Fruit fly (Drosophila melanogaster) whole organism, embryonic: ENCODE results near the gene cbt.

Experiments used
- Adf1 ChIP-seq: fragments of 200-800 bp; sonication (Bioruptor generic); IDR thresholded peaks from 2 replicates; pipeline ENCODE4 v1.3.6; 2022; ENCODE audit warnings: missing biosample characterization, missing genetic modification characterization
- Aef1 ChIP-seq: fragments of 200-800 bp; sonication (Bioruptor generic); IDR thresholded peaks from 3 replicates; pipeline ENCODE4 v1.3.6; 2022; ENCODE audit warnings: missing biosample characterization, missing genetic modification characterization
- CG15479 ChIP-seq: fragments of 200-800 bp; sonication (Bioruptor generic); optimal IDR thresholded peaks from 3 replicates; lab custom pipeline; 2019; ENCODE audit warnings: missing biosample characterization, mild to moderate bottlenecking, missing genetic modification characterization, moderate library complexity
- CG17328 ChIP-seq: fragments of 200-800 bp; sonication (Bioruptor generic); IDR thresholded peaks from 2 replicates; pipeline ENCODE4 v1.3.6; 2022; ENCODE audit warnings: missing biosample characterization, missing genetic modification characterization
- CG17361 ChIP-seq: fragments of 200-800 bp; sonication (Bioruptor generic); IDR thresholded peaks from 3 replicates; pipeline ENCODE4 v1.3.6; 2022; ENCODE audit warnings: missing biosample characterization, missing genetic modification characterization
- CG18599 ChIP-seq: fragments of 200-800 bp; sonication (Bioruptor generic); optimal IDR thresholded peaks from 3 replicates; lab custom pipeline; 2017; ENCODE audit warnings: missing biosample characterization, missing genetic modification characterization, mild to moderate bottlenecking, moderate library complexity, missing genetic modification reagents
- CG2120 ChIP-seq: fragments of 200-800 bp; sonication (Bioruptor generic); optimal IDR thresholded peaks from 3 replicates; lab custom pipeline; 2016; ENCODE audit warnings: missing biosample characterization, missing genetic modification characterization
- CG4360 ChIP-seq: fragments of 200-800 bp; sonication (Bioruptor generic); IDR thresholded peaks from 2 replicates; pipeline ENCODE4 v1.3.6; 2022; ENCODE audit warnings: missing biosample characterization, missing genetic modification characterization
- CG6791 ChIP-seq: fragments of 200-800 bp; sonication (Bioruptor generic); IDR thresholded peaks from 3 replicates; pipeline ENCODE4 v1.3.6; 2022; ENCODE audit warnings: missing biosample characterization, missing genetic modification characterization; ENCODE audit not compliant: partially characterized antibody
- CG7556 ChIP-seq: fragments of 200-800 bp; sonication (Bioruptor generic); optimal IDR thresholded peaks from 2 replicates; lab custom pipeline; 2017; ENCODE audit warnings: missing biosample characterization, mild to moderate bottlenecking, missing genetic modification characterization
- CG7786 ChIP-seq: fragments of 200-800 bp; sonication (Bioruptor generic); optimal IDR thresholded peaks from 2 replicates; lab custom pipeline; 2016; ENCODE audit warnings: missing biosample characterization, missing genetic modification characterization
- CG7839 ChIP-seq: fragments of 200-800 bp; sonication (Bioruptor generic); optimal IDR thresholded peaks from 3 replicates; lab custom pipeline; 2018; ENCODE audit warnings: missing biosample characterization, mild to moderate bottlenecking, missing genetic modification characterization, moderate library complexity
- CG7928 ChIP-seq: fragments of 200-800 bp; sonication (Bioruptor generic); optimal IDR thresholded peaks from 2 replicates; lab custom pipeline; 2017; ENCODE audit warnings: missing biosample characterization, mild to moderate bottlenecking, missing genetic modification characterization
- D ChIP-seq, 2 experiments: fragments of 200-800 bp in 1 of 2; fragments of >200 bp in 1 of 2; sonication (Bioruptor generic) in 1 of 2; optimal IDR thresholded peaks; 2 replicates in 1 of 2; 3 replicates in 1 of 2; lab custom pipeline; 2017; ENCODE audit warnings: mild to moderate bottlenecking in 1 of 2, missing biosample characterization in 1 of 2, missing genetic modification characterization in 1 of 2, missing genetic modification reagents in 1 of 2
- Hr78 ChIP-seq, 2 experiments: fragments of 200-800 bp in 1 of 2; fragments of >200 bp in 1 of 2; sonication (Bioruptor generic) in 1 of 2; optimal IDR thresholded peaks; 2 replicates each; lab custom pipeline; 2017 to 2019; ENCODE audit warnings: missing biosample characterization in 2 of 2, missing genetic modification characterization in 2 of 2, mild to moderate bottlenecking in 1 of 2, moderate library complexity in 1 of 2
- Hsf ChIP-seq: fragments of 200-800 bp; sonication (Bioruptor generic); optimal IDR thresholded peaks from 3 replicates; lab custom pipeline; 2016; ENCODE audit warnings: missing biosample characterization, missing genetic modification characterization
- MESR4 ChIP-seq: fragments of 200-800 bp; sonication (Bioruptor generic); optimal IDR thresholded peaks from 2 replicates; lab custom pipeline; 2018; ENCODE audit warnings: missing biosample characterization, mild to moderate bottlenecking, missing genetic modification characterization, moderate library complexity
- Med ChIP-seq: fragments of 200-800 bp; sonication (Bioruptor generic); peaks from one replicate; lab custom pipeline; 2016; ENCODE audit warnings: missing biosample characterization, missing genetic modification characterization, mild to moderate bottlenecking, inconsistent platforms, moderate library complexity
- NFAT ChIP-seq: fragments of 200-800 bp; sonication (Bioruptor generic); IDR thresholded peaks from 2 replicates; pipeline ENCODE4 v1.3.6; 2022; ENCODE audit warnings: missing biosample characterization, missing genetic modification characterization
- Sin3A ChIP-seq: fragments of >200 bp; optimal IDR thresholded peaks from 2 replicates; lab custom pipeline; 2018
- Ssrp ChIP-seq: fragments of 200-800 bp; sonication (Bioruptor generic); optimal IDR thresholded peaks from 2 replicates; lab custom pipeline; 2018; ENCODE audit warnings: missing biosample characterization, mild to moderate bottlenecking, missing genetic modification characterization, moderate library complexity
- Trl ChIP-seq, 3 experiments: fragments of >200 bp in 2 of 3; fragments of 200-800 bp in 1 of 3; sonication (Bioruptor generic) in 1 of 3; optimal IDR thresholded peaks; 2 replicates in 1 of 3; 3 replicates in 2 of 3; lab custom pipeline; 2016 to 2017; ENCODE audit warnings: missing biosample characterization in 1 of 3, missing genetic modification characterization in 1 of 3
- bigmax ChIP-seq: fragments of 200-800 bp; sonication (Bioruptor generic); optimal IDR thresholded peaks from 2 replicates; lab custom pipeline; 2018; ENCODE audit warnings: missing biosample characterization, mild to moderate bottlenecking, missing genetic modification characterization
- cg ChIP-seq: fragments of 200-800 bp; sonication (Bioruptor generic); optimal IDR thresholded peaks from 3 replicates; lab custom pipeline; 2019; ENCODE audit warnings: missing biosample characterization, mild to moderate bottlenecking, missing genetic modification characterization, moderate library complexity
- chinmo ChIP-seq: fragments of 200-800 bp; sonication (Bioruptor generic); IDR thresholded peaks from 4 replicates; pipeline ENCODE4 v1.3.6; 2022; ENCODE audit warnings: missing biosample characterization, missing genetic modification characterization; ENCODE audit not compliant: partially characterized antibody
- chm ChIP-seq: fragments of 200-800 bp; sonication (Bioruptor generic); IDR thresholded peaks from 2 replicates; pipeline ENCODE4 v1.3.6; 2022; ENCODE audit warnings: missing biosample characterization, missing genetic modification characterization
- fd102C ChIP-seq: fragments of 200-800 bp; sonication (Bioruptor generic); optimal IDR thresholded peaks from 2 replicates; lab custom pipeline; 2018; ENCODE audit warnings: missing biosample characterization, mild to moderate bottlenecking, missing genetic modification characterization, moderate library complexity
- gcm2 ChIP-seq: fragments of 200-800 bp; sonication (Bioruptor generic); optimal IDR thresholded peaks from 2 replicates; lab custom pipeline; 2016; ENCODE audit warnings: missing biosample characterization, missing genetic modification characterization
- gem ChIP-seq: fragments of 200-800 bp; sonication (Bioruptor generic); optimal IDR thresholded peaks from 2 replicates; lab custom pipeline; 2019; ENCODE audit warnings: missing biosample characterization, mild to moderate bottlenecking, missing genetic modification characterization, moderate library complexity
- gfzf ChIP-seq: fragments of 200-800 bp; sonication (Bioruptor generic); optimal IDR thresholded peaks from 2 replicates; lab custom pipeline; 2016; ENCODE audit warnings: missing biosample characterization, mild to moderate bottlenecking, missing genetic modification characterization, moderate library complexity
- grau ChIP-seq: fragments of 200-800 bp; optimal IDR thresholded peaks from 3 replicates; lab custom pipeline; 2019; ENCODE audit warnings: missing biosample characterization, mild to moderate bottlenecking, missing genetic modification characterization, moderate library complexity
- hb ChIP-seq: fragments of 200-800 bp; sonication (Bioruptor generic); IDR thresholded peaks from 3 replicates; pipeline ENCODE4 v1.3.6; 2022; ENCODE audit warnings: missing biosample characterization, missing genetic modification characterization; ENCODE audit not compliant: partially characterized antibody
- inv ChIP-seq: fragments of 200-800 bp; sonication (Bioruptor generic); IDR thresholded peaks from 2 replicates; pipeline ENCODE4 v1.3.6; 2022; ENCODE audit warnings: missing biosample characterization, missing genetic modification characterization; ENCODE audit not compliant: partially characterized antibody
- jing ChIP-seq: fragments of 200-800 bp; sonication (Bioruptor generic); optimal IDR thresholded peaks from 2 replicates; lab custom pipeline; 2018; ENCODE audit warnings: missing biosample characterization, mild to moderate bottlenecking, missing genetic modification characterization
- kni ChIP-seq: fragments of 200-800 bp; sonication (Bioruptor generic); optimal IDR thresholded peaks from 3 replicates; lab custom pipeline; 2017; ENCODE audit warnings: mild to moderate bottlenecking, missing biosample characterization, missing genetic modification reagents, missing genetic modification characterization
- mam ChIP-seq: fragments of 200-800 bp; sonication (Bioruptor generic); optimal IDR thresholded peaks from 3 replicates; lab custom pipeline; 2016; ENCODE audit warnings: missing biosample characterization, missing genetic modification characterization
- nerfin-1 ChIP-seq: fragments of 200-800 bp; sonication (Bioruptor generic); optimal IDR thresholded peaks from 3 replicates; lab custom pipeline; 2019; ENCODE audit warnings: missing biosample characterization, mild to moderate bottlenecking, missing genetic modification characterization, moderate library complexity
- nmo ChIP-seq: fragments of 200-800 bp; sonication (Bioruptor generic); optimal IDR thresholded peaks from 2 replicates; lab custom pipeline; 2018; ENCODE audit warnings: missing biosample characterization, mild to moderate bottlenecking, missing genetic modification characterization, moderate library complexity
- odd ChIP-seq: fragments of 200-800 bp; sonication (Bioruptor generic); optimal IDR thresholded peaks from 2 replicates; lab custom pipeline; 2017; ENCODE audit warnings: missing biosample characterization, mild to moderate bottlenecking, missing genetic modification characterization
- onecut ChIP-seq: fragments of 200-800 bp; sonication (Bioruptor generic); IDR thresholded peaks from 2 replicates; pipeline ENCODE4 v1.3.6; 2022; ENCODE audit warnings: missing biosample characterization, missing genetic modification characterization
- ranshi ChIP-seq: fragments of 200-800 bp; sonication (Bioruptor generic); IDR thresholded peaks from 2 replicates; pipeline ENCODE4 v1.3.6; 2022; ENCODE audit warnings: missing biosample characterization, missing genetic modification characterization
- sd ChIP-seq: fragments of 200-800 bp; sonication (Bioruptor generic); optimal IDR thresholded peaks from 3 replicates; lab custom pipeline; 2018; ENCODE audit warnings: missing biosample characterization, mild to moderate bottlenecking, missing genetic modification characterization, moderate library complexity
- so ChIP-seq: fragments of 200-800 bp; sonication (Bioruptor generic); IDR thresholded peaks from 3 replicates; pipeline ENCODE4 v1.3.6; 2022; ENCODE audit warnings: missing biosample characterization, missing genetic modification characterization
- sr ChIP-seq: fragments of 200-800 bp; sonication (Bioruptor generic); IDR thresholded peaks from 3 replicates; pipeline ENCODE4 v1.3.6; 2022; ENCODE audit warnings: missing biosample characterization, missing genetic modification characterization
- trh ChIP-seq: fragments of 200-800 bp; sonication (Bioruptor generic); optimal IDR thresholded peaks from 2 replicates; lab custom pipeline; 2016; ENCODE audit warnings: missing biosample characterization, missing genetic modification characterization
- unc-4 ChIP-seq: fragments of 200-800 bp; sonication (Bioruptor generic); IDR thresholded peaks from 2 replicates; pipeline ENCODE4 v1.3.6; 2022; ENCODE audit warnings: missing biosample characterization, missing genetic modification characterization; ENCODE audit not compliant: partially characterized antibody
- unpg ChIP-seq: fragments of 200-800 bp; sonication (Bioruptor generic); optimal IDR thresholded peaks from 3 replicates; lab custom pipeline; 2018; ENCODE audit warnings: missing biosample characterization, mild to moderate bottlenecking, missing genetic modification characterization, moderate library complexity

The cbt gene

DNA sequence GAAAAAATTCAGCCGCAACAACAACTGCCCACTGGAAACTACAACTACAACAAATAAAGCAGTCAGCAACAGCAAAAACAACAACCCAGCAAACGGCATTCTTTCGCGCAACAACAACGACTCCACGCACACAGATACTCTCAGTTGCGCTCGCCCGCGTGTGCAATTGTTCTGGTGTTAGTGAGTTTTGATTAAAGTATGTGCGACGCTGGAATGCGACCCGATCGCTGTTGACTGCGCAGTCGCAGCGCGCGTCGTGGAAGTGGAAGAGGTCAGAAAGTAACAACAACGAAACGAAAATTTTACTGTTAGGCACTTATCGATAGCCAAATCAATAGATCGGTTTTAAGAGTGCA lies 47.9 kb downstream of the cbt start:
- peak; percentile 97 for TF ChIP-seq CG4360 (GFP tag; lab: Robert Waterston, UW)
- no peak for TF ChIP-seq CG7839
- peak; percentile 66 for TF ChIP-seq nerfin-1 (tag; lab: Kevin White, UChicago)
- no peak for TF ChIP-seq odd (GFP tag; lab: Kevin White, UChicago)
- TF ChIP-seq mam (GFP tag; lab: Kevin White, UChicago) = no peak
- TF ChIP-seq Hsf (GFP tag; lab: Kevin White, UChicago) = no peak
- peak; percentile 72 for TF ChIP-seq CG15479 (GFP tag; lab: Kevin White, UChicago)
- 0 out of 2 replicates have a peak, but pooled peaks have one; percentile 42 for TF ChIP-seq chm
- peak; percentile 89 for TF ChIP-seq Adf1 (GFP tag; lab: Robert Waterston, UW)
- peak; percentile 76 for TF ChIP-seq Aef1 (GFP tag; lab: Robert Waterston, UW)
- peak; percentile 100 for TF ChIP-seq sd (tag; lab: Kevin White, UChicago)
- peak; percentile 29 for TF ChIP-seq kni (GFP tag; lab: Kevin White, UChicago)
- no peak for TF ChIP-seq fd102C (GFP tag; lab: Kevin White, UChicago)
- TF ChIP-seq cg = peak; percentile 86
- TF ChIP-seq Trl (optimal IDR thresholded peaks at IDR 0.05; lab: Kevin White, UChicago) = peak in 1 of 2 experiments; percentile 6
- TF ChIP-seq Trl (GFP tag; optimal IDR thresholded peaks at IDR 0.05; lab: Kevin White, UChicago) = no peak
- TF ChIP-seq CG7928 = no peak
- TF ChIP-seq chinmo = peak; percentile 94; the same call in 3 of the 4 replicates
- peak; percentile 4 for TF ChIP-seq D (optimal IDR thresholded peaks at IDR 0.05; lab: Kevin White, UChicago)
- no peak for TF ChIP-seq D (GFP tag; optimal IDR thresholded peaks at IDR 0.05; lab: Kevin White, UChicago)
- TF ChIP-seq Hr78 (GFP tag; optimal IDR thresholded peaks at IDR 0.05; lab: Kevin White, UChicago) = peak in 1 of 2 experiments; percentile 98

DNA sequence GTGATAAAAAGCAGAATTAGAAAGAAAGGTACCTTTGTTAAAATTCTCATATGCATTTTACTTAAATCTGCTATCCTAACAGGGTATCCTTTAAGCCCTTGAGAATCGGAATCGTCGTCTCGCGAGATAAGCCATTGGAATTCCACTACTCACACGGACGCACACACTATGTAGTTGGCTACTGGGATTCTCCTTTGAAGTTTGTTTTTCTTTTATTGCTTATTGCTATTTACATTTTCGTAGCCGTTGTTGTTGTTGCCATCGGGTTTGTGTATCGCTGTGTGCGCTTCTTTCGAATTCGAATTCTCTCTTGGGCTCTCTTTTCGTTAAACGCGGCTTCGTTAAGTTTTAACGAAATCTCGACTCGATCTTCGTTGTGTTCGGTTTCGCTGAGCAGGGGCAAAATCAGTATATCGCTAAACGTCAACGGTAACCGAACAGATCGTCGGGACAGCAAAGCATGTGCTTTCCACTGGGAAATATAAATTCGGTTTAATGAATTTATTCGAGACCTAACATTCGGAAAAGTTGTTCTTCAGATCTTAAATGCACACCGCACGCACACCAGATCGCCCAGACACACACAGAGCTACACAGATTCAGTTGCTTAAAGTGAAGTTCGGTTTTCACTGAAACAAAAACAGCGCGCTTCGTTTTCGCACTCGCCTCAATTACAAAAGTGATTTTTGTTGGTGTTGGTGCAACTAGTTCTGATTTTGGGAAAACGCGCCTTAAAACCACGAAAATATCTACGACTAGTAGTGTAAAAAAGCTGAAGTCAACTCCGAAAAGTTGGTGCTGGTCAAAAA lies 48.5 kb downstream of the cbt start, which contains the start of gene ex:
Gene ex (plus strand): TSS at position 408 of the 809 bp plus-strand sequence.
- TF ChIP-seq chinmo (peak; percentile 53; the same call in 1 of the 4 replicates), CG18599 (peak; percentile 68), Med (peak; percentile 91), nmo (no peak), CG6791 (GFP tag; lab: Robert Waterston, UW) (no peak), Sin3A (no peak), bigmax (GFP tag; lab: Kevin White, UChicago) (no peak), unpg (GFP tag; lab: Kevin White, UChicago) (peak; percentile 69), CG7556 (GFP tag; lab: Kevin White, UChicago) (peak; percentile 33), trh (GFP tag; lab: Kevin White, UChicago) (no peak), gfzf (GFP tag; lab: Kevin White, UChicago) (no peak), inv (no peak), ranshi (GFP tag; lab: Robert Waterston, UW) (no peak; the same call in 1 of the 2 replicates), CG7786 (GFP tag; lab: Kevin White, UChicago) (no peak), unc-4 (GFP tag; lab: Robert Waterston, UW) (no peak), grau (tag; lab: Kevin White, UChicago) (peak; percentile 38), onecut (GFP tag; lab: Robert Waterston, UW) (peak; percentile 60), gem (tag; lab: Kevin White, UChicago) (peak; percentile 64), hb (GFP tag; lab: Robert Waterston, UW) (no peak), so (GFP tag; lab: Robert Waterston, UW) (peak; percentile 73; the same call in 2 of the 3 replicates), MESR4 (GFP tag; lab: Kevin White, UChicago) (no peak), NFAT (GFP tag; lab: Robert Waterston, UW) (no peak), CG2120 (GFP tag; lab: Kevin White, UChicago) (peak; percentile 31), gcm2 (GFP tag; lab: Kevin White, UChicago) (no peak), CG17328 (GFP tag; lab: Robert Waterston, UW) (no peak), sr (GFP tag; lab: Robert Waterston, UW) (0 out of 3 replicates have a peak, but pooled peaks have one; percentile 21), CG17361 (GFP tag; lab: Robert Waterston, UW) (no peak), jing (GFP tag; lab: Kevin White, UChicago) (no peak), Ssrp (no peak)
